Worm (Caenorhabditis elegans): Measurements from ENCODE around the gene psf-1.

- TF ChIP-seq egl-27 (tag; optimal IDR thresholded peaks at IDR 0.05): no peak
- no peak for TF ChIP-seq elt-1 (tag; optimal IDR thresholded peaks at IDR 0.05)
- TF ChIP-seq Y55F3AM.14 (GFP tag; optimal IDR thresholded peaks at IDR 0.05): no peak
- TF ChIP-seq nhr-77 (tag; optimal IDR thresholded peaks at IDR 0.05): no peak
- TF ChIP-seq gmeb-1 (tag; optimal IDR thresholded peaks at IDR 0.05): no peak
- TF ChIP-seq mbf-1 (tag; optimal IDR thresholded peaks at IDR 0.05): no peak
- no peak for TF ChIP-seq ztf-11 (tag; optimal IDR thresholded peaks at IDR 0.05)
- no peak for TF ChIP-seq C34F6.9 (tag; optimal IDR thresholded peaks at IDR 0.05)
Measured at ce11 chrII:9936859-9937258, 31.6 kb upstream of the psf-1 start, which contains the start of gene C05C10.3.
